Fruit fly (Drosophila melanogaster): ENCODE results near the gene CG3652.

Gene CG3652

dm6 chr2L:4418819-4419218 lies 25.1 kb upstream of the CG3652 start:
- TF ChIP-seq CG4496 (GFP tag; IDR thresholded peaks at IDR 0.05) (0 out of 3 replicates have a peak, but pooled peaks have one; percentile 9), Snoo (tag; optimal IDR thresholded peaks at IDR 0.05) (no peak), Pif1B (GFP tag; optimal IDR thresholded peaks at IDR 0.05) (no peak), Pif1A (GFP tag; optimal IDR thresholded peaks at IDR 0.05) (no peak)

- no peak for TF ChIP-seq D1 (tag; optimal IDR thresholded peaks at IDR 0.05)
- TF ChIP-seq Ets98B (GFP tag; IDR thresholded peaks at IDR 0.05): no peak
- no peak for TF ChIP-seq CG9948 (tag; optimal IDR thresholded peaks at IDR 0.05)
- TF ChIP-seq Snoo (tag; optimal IDR thresholded peaks at IDR 0.05): no peak
- peak; percentile 49 for TF ChIP-seq CG12605 (GFP tag; IDR thresholded peaks at IDR 0.05)
- peak; percentile 25; the same call in 1 of the 3 replicates for TF ChIP-seq fd96Ca (GFP tag; IDR thresholded peaks at IDR 0.05)
- no peak for TF ChIP-seq EcR (GFP tag; optimal IDR thresholded peaks at IDR 0.05)
- no peak for TF ChIP-seq CG8301 (tag; optimal IDR thresholded peaks at IDR 0.05)
- TF ChIP-seq CG13204 (GFP tag; optimal IDR thresholded peaks at IDR 0.05): no peak
- no peak for TF ChIP-seq CG34367 (tag; optimal IDR thresholded peaks at IDR 0.05)
- TF ChIP-seq CG17806 (tag; optimal IDR thresholded peaks at IDR 0.05): no peak
- TF ChIP-seq Pif1A (GFP tag; optimal IDR thresholded peaks at IDR 0.05): no peak
- no peak for TF ChIP-seq rn (GFP tag; IDR thresholded peaks at IDR 0.05)
- TF ChIP-seq CG4496 (GFP tag; IDR thresholded peaks at IDR 0.05): peak; percentile 39; the same call in 1 of the 3 replicates
- no peak for TF ChIP-seq CG14655 (GFP tag; optimal IDR thresholded peaks at IDR 0.05)
Measured at dm6 chr2L:4417982-4418381, 24.3 kb upstream of the CG3652 start.

dm6 chr2L:4416903-4417302 lies 23.2 kb upstream of the CG3652 start:
- peak; percentile 48 for TF ChIP-seq CG14655 (GFP tag; optimal IDR thresholded peaks at IDR 0.05)
- peak; percentile 52 for TF ChIP-seq CG9948 (tag; optimal IDR thresholded peaks at IDR 0.05)
- no peak for TF ChIP-seq D1 (tag; optimal IDR thresholded peaks at IDR 0.05)
- no peak for TF ChIP-seq CG12605 (GFP tag; IDR thresholded peaks at IDR 0.05)
- peak; percentile 51 for TF ChIP-seq CG34367 (tag; optimal IDR thresholded peaks at IDR 0.05)
- TF ChIP-seq CG10348 (GFP tag; IDR thresholded peaks at IDR 0.05): no peak
- no peak for TF ChIP-seq CG13204 (GFP tag; optimal IDR thresholded peaks at IDR 0.05)
- peak; percentile 59 for TF ChIP-seq CG17806 (tag; optimal IDR thresholded peaks at IDR 0.05)
- peak; percentile 56; the same call in 1 of the 2 replicates for TF ChIP-seq CG32121 (GFP tag; IDR thresholded peaks at IDR 0.05)
- TF ChIP-seq CG4496 (GFP tag; IDR thresholded peaks at IDR 0.05): peak; percentile 64; the same call in 1 of the 3 replicates
- TF ChIP-seq CG8301 (tag; optimal IDR thresholded peaks at IDR 0.05): peak; percentile 35
- no peak for TF ChIP-seq gl (tag; optimal IDR thresholded peaks at IDR 0.05)
- TF ChIP-seq CG8159 (tag; optimal IDR thresholded peaks at IDR 0.05): peak; percentile 74
- TF ChIP-seq Snoo (tag; optimal IDR thresholded peaks at IDR 0.05): no peak
- 0 out of 3 replicates have a peak, but pooled peaks have one; percentile 32 for TF ChIP-seq fd96Ca (GFP tag; IDR thresholded peaks at IDR 0.05)
- peak; percentile 0 for TF ChIP-seq Pif1A (GFP tag; optimal IDR thresholded peaks at IDR 0.05)
- no peak for TF ChIP-seq EcR (GFP tag; optimal IDR thresholded peaks at IDR 0.05)
- TF ChIP-seq Ets98B (GFP tag; IDR thresholded peaks at IDR 0.05): peak; percentile 27; the same call in 1 of the 2 replicates
- TF ChIP-seq Pif1B (GFP tag; optimal IDR thresholded peaks at IDR 0.05): peak; percentile 5
- peak; percentile 58 for TF ChIP-seq CG15710 (tag; optimal IDR thresholded peaks at IDR 0.05)
- TF ChIP-seq rn (GFP tag; IDR thresholded peaks at IDR 0.05): no peak

- TF ChIP-seq CG34367 (tag; optimal IDR thresholded peaks at IDR 0.05): peak; percentile 23
- no peak for TF ChIP-seq EcR (GFP tag; optimal IDR thresholded peaks at IDR 0.05)
- no peak for TF ChIP-seq Pif1B (GFP tag; optimal IDR thresholded peaks at IDR 0.05)
- TF ChIP-seq Snoo (tag; optimal IDR thresholded peaks at IDR 0.05): no peak
- peak; percentile 54 for TF ChIP-seq CG14655 (GFP tag; optimal IDR thresholded peaks at IDR 0.05)
- TF ChIP-seq CG9948 (tag; optimal IDR thresholded peaks at IDR 0.05): no peak
- TF ChIP-seq Pif1A (GFP tag; optimal IDR thresholded peaks at IDR 0.05): peak; percentile 50
- TF ChIP-seq CG32121 (GFP tag; IDR thresholded peaks at IDR 0.05): peak; percentile 35
- TF ChIP-seq CG4496 (GFP tag; IDR thresholded peaks at IDR 0.05): peak; percentile 43; the same call in 1 of the 3 replicates
- TF ChIP-seq gl (tag; optimal IDR thresholded peaks at IDR 0.05): no peak
- TF ChIP-seq CG17806 (tag; optimal IDR thresholded peaks at IDR 0.05): no peak
- TF ChIP-seq CG15710 (tag; optimal IDR thresholded peaks at IDR 0.05): peak; percentile 58
- TF ChIP-seq D1 (tag; optimal IDR thresholded peaks at IDR 0.05): no peak
- TF ChIP-seq CG12605 (GFP tag; IDR thresholded peaks at IDR 0.05): no peak
- no peak for TF ChIP-seq CG13204 (GFP tag; optimal IDR thresholded peaks at IDR 0.05)
- no peak for TF ChIP-seq Ets98B (GFP tag; IDR thresholded peaks at IDR 0.05)
- TF ChIP-seq CG10348 (GFP tag; IDR thresholded peaks at IDR 0.05): no peak
- TF ChIP-seq rn (GFP tag; IDR thresholded peaks at IDR 0.05): no peak
- TF ChIP-seq fd96Ca (GFP tag; IDR thresholded peaks at IDR 0.05): 0 out of 3 replicates have a peak, but pooled peaks have one; percentile 35
- TF ChIP-seq CG8301 (tag; optimal IDR thresholded peaks at IDR 0.05): no peak
- peak; percentile 65 for TF ChIP-seq CG8159 (tag; optimal IDR thresholded peaks at IDR 0.05)
Measured at dm6 chr2L:4416089-4416488, 22.4 kb upstream of the CG3652 start.

- TF ChIP-seq CG12605 (GFP tag; IDR thresholded peaks at IDR 0.05): no peak
- TF ChIP-seq CG8159 (tag; optimal IDR thresholded peaks at IDR 0.05): no peak
Measured at dm6 chr2L:4414059-4414458, 20.4 kb upstream of the CG3652 start.

- no peak for TF ChIP-seq CG9948 (tag; optimal IDR thresholded peaks at IDR 0.05)
- TF ChIP-seq CG10348 (GFP tag; IDR thresholded peaks at IDR 0.05): no peak
- no peak for TF ChIP-seq fd96Ca (GFP tag; IDR thresholded peaks at IDR 0.05)
- no peak for TF ChIP-seq CG12605 (GFP tag; IDR thresholded peaks at IDR 0.05)
- no peak for TF ChIP-seq CG32121 (GFP tag; IDR thresholded peaks at IDR 0.05)
- no peak for TF ChIP-seq CG17806 (tag; optimal IDR thresholded peaks at IDR 0.05)
- no peak for TF ChIP-seq Ets98B (GFP tag; IDR thresholded peaks at IDR 0.05)
- TF ChIP-seq CG15710 (tag; optimal IDR thresholded peaks at IDR 0.05): no peak
Measured at dm6 chr2L:4410855-4411254, 17.2 kb upstream of the CG3652 start, which contains the start of gene CG43055. Gene CG43055, plus strand, starts transcription at chr2L:4411155.

Data from whole organism, pupa.